Fruit fly (Drosophila melanogaster): ENCODE results near the gene G9a.

Gene G9a

DNA sequence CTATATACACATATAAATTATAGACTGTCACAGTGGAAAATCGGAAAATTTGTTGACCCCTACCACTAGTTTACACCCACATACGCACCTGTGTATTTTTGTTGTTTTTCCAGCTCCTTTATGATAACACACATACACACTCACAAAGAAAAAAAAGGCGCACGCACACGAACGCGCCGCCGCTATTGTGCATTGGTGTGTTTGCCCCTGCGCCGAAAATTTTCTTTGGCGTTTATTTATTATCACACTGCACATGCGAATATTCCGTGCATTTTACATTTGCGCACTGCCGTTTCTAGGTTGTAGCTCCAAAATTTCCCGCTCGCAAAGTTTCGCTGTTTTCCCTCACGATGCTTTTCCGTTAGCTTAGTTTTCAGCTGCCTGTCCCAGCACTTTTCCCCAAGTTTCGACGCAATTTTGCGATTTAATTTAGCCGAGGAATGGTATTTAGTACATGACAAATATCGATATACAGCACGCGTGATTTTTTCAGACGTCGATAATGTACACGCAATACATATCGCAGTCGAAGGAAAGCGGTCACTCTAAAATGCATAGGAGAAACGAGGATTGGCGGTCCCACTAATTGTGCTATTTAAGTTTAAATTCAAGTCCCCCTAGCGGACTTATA lies 33.4 kb downstream of the G9a start, which contains the start of the genes CG3777 and ewg (continued):
- no peak for TF ChIP-seq tap (tag; optimal IDR thresholded peaks at IDR 0.05)
- no peak for TF ChIP-seq CG11085 (GFP tag; IDR thresholded peaks at IDR 0.05)
- TF ChIP-seq lmd (GFP tag; IDR thresholded peaks at IDR 0.05), result no peak
- no peak for TF ChIP-seq vfl (GFP tag; optimal IDR thresholded peaks at IDR 0.05)
- no peak for TF ChIP-seq CG3281 (GFP tag; optimal IDR thresholded peaks at IDR 0.05)
- TF ChIP-seq CG6765 (GFP tag; optimal IDR thresholded peaks at IDR 0.05), result no peak
- TF ChIP-seq Hr51 (GFP tag; optimal IDR thresholded peaks at IDR 0.05), result no peak
- TF ChIP-seq oc (tag; optimal IDR thresholded peaks at IDR 0.05), result no peak
- TF ChIP-seq Bgb (GFP tag; IDR thresholded peaks at IDR 0.05; ENCODE audit: partially characterized antibody), result peak; percentile 99
- no peak for TF ChIP-seq CG11456 (GFP tag; IDR thresholded peaks at IDR 0.05)
- TF ChIP-seq usp (GFP tag; optimal IDR thresholded peaks at IDR 0.05), result no peak
- TF ChIP-seq dmrt99B (tag; optimal IDR thresholded peaks at IDR 0.05), result no peak
- no peak for TF ChIP-seq Oli (tag; optimal IDR thresholded peaks at IDR 0.05)
- peak; percentile 98; the same call in 1 of the 2 replicates for TF ChIP-seq CG42726 (GFP tag; IDR thresholded peaks at IDR 0.05; ENCODE audit: partially characterized antibody)
- TF ChIP-seq shn (GFP tag; optimal IDR thresholded peaks at IDR 0.05), result no peak
- TF ChIP-seq CG7963 (GFP tag; IDR thresholded peaks at IDR 0.05; ENCODE audit: partially characterized antibody), result peak; percentile 95
- no peak for TF ChIP-seq danr (GFP tag; IDR thresholded peaks at IDR 0.05)
- TF ChIP-seq CG18599 (GFP tag; optimal IDR thresholded peaks at IDR 0.05), result no peak
- TF ChIP-seq fd64A (GFP tag; optimal IDR thresholded peaks at IDR 0.05), result no peak
- TF ChIP-seq hb (GFP tag; IDR thresholded peaks at IDR 0.05; ENCODE audit: partially characterized antibody), result peak; percentile 96
- peak; percentile 96 for TF ChIP-seq CG10431 (GFP tag; optimal IDR thresholded peaks at IDR 0.05)
- TF ChIP-seq CG30403 (GFP tag; optimal IDR thresholded peaks at IDR 0.05), result no peak
- TF ChIP-seq MTF-1 (GFP tag; optimal IDR thresholded peaks at IDR 0.05; ENCODE audit: borderline replicate concordance), result no peak
- no peak for TF ChIP-seq CG6813 (GFP tag; optimal IDR thresholded peaks at IDR 0.05)
- no peak for TF ChIP-seq CG14441 (GFP tag; IDR thresholded peaks at IDR 0.05)
- TF ChIP-seq CG4617 (GFP tag; optimal IDR thresholded peaks at IDR 0.05; ENCODE audit: borderline replicate concordance), result peak; percentile 55
- TF ChIP-seq Scr (GFP tag; IDR thresholded peaks at IDR 0.05; ENCODE audit: partially characterized antibody), result peak; percentile 93
- TF ChIP-seq ems (GFP tag; optimal IDR thresholded peaks at IDR 0.05), result no peak
- peak; percentile 72 for TF ChIP-seq trem (tag; optimal IDR thresholded peaks at IDR 0.05)
- no peak for TF ChIP-seq Rx (GFP tag; IDR thresholded peaks at IDR 0.05)
- TF ChIP-seq CG30431 (GFP tag; optimal IDR thresholded peaks at IDR 0.05), result no peak
- TF ChIP-seq chm (GFP tag; IDR thresholded peaks at IDR 0.05), result no peak
- no peak for TF ChIP-seq odd (GFP tag; optimal IDR thresholded peaks at IDR 0.05)
- TF ChIP-seq seq (GFP tag; IDR thresholded peaks at IDR 0.05), result no peak
- TF ChIP-seq Mes4 (GFP tag; optimal IDR thresholded peaks at IDR 0.05), result no peak
- no peak for TF ChIP-seq CG13296 (GFP tag; optimal IDR thresholded peaks at IDR 0.05)
- no peak for TF ChIP-seq ara (GFP tag; IDR thresholded peaks at IDR 0.05)
- TF ChIP-seq CG4707 (GFP tag; optimal IDR thresholded peaks at IDR 0.05), result no peak
- TF ChIP-seq br (optimal IDR thresholded peaks at IDR 0.05), result no peak
- TF ChIP-seq jumu (GFP tag; optimal IDR thresholded peaks at IDR 0.05), result no peak
- no peak for TF ChIP-seq tll (GFP tag; optimal IDR thresholded peaks at IDR 0.05)
- no peak for TF ChIP-seq zf30C (GFP tag; optimal IDR thresholded peaks at IDR 0.05)
- TF ChIP-seq Hr3 (GFP tag; optimal IDR thresholded peaks at IDR 0.05), result no peak
- TF ChIP-seq CG43689 (GFP tag; IDR thresholded peaks at IDR 0.05), result no peak
- no peak for TF ChIP-seq klu (GFP tag; IDR thresholded peaks at IDR 0.05)
- no peak for TF ChIP-seq yki (optimal IDR thresholded peaks at IDR 0.05)
- TF ChIP-seq pho (GFP tag; optimal IDR thresholded peaks at IDR 0.05), result peak; percentile 19
- no peak for TF ChIP-seq PHDP (tag; optimal IDR thresholded peaks at IDR 0.05)
- TF ChIP-seq pnt (GFP tag; optimal IDR thresholded peaks at IDR 0.05), result no peak
- TF ChIP-seq TFAM (GFP tag; optimal IDR thresholded peaks at IDR 0.05), result no peak
- TF ChIP-seq CG8944 (GFP tag; optimal IDR thresholded peaks at IDR 0.05), result no peak
